Worm (Caenorhabditis elegans): ENCODE results near the gene srh-133.
"Not testable (repeated sequence)": the region's sequence is repeated elsewhere in the genome, so short reads cannot be mapped to it uniquely, and the experiment has no call there.

Gene srh-133

ce11 chrV:18014116-18014515 lies at the start of gene srh-133:
TSS of gene srh-133 (minus strand) at chrV:18014216.
- no peak for TF ChIP-seq F10B5.3 (tag; optimal IDR thresholded peaks at IDR 0.05)
- no peak for TF ChIP-seq dpl-1 (GFP tag; optimal IDR thresholded peaks at IDR 0.05)
- no peak for TF ChIP-seq daf-8 (GFP tag; IDR thresholded peaks at IDR 0.05)

- TF ChIP-seq ztf-11 (tag; optimal IDR thresholded peaks at IDR 0.05); ZK337.2 (GFP tag; IDR thresholded peaks at IDR 0.05); jun-1 (tag; optimal IDR thresholded peaks at IDR 0.05): not testable (repeated sequence)
Observed at ce11 chrV:18055297-18056019, 41.4 kb upstream of the srh-133 start, which contains the start of the genes Y59A8B.25 and ebp-3. TSS of gene Y59A8B.25 (minus strand) at chrV:18055397. TSS of gene ebp-3 (plus strand) at chrV:18055969.

ce11 chrV:18043271-18043670 lies 29.3 kb upstream of the srh-133 start, which contains the start of gene ebp-1:
TSS of gene ebp-1 (plus strand) at chrV:18043571.
- TF ChIP-seq daf-8 (GFP tag; IDR thresholded peaks at IDR 0.05) = no peak
- no peak for TF ChIP-seq F37D6.2 (tag; optimal IDR thresholded peaks at IDR 0.05)
- TF ChIP-seq T26A8.4 (GFP tag; IDR thresholded peaks at IDR 0.05) = no peak
- TF ChIP-seq dve-1 (tag; optimal IDR thresholded peaks at IDR 0.05; ENCODE audit: insufficient read depth) = no peak
- no peak for TF ChIP-seq Y105C5A.15 (GFP tag; IDR thresholded peaks at IDR 0.05)
- no peak for TF ChIP-seq unc-62 (GFP tag; optimal IDR thresholded peaks at IDR 0.05 in 1 of 2)
- no peak for TF ChIP-seq unc-62 (tag; optimal IDR thresholded peaks at IDR 0.05)
- no peak for TF ChIP-seq fkh-10 (GFP tag; optimal IDR thresholded peaks at IDR 0.05)
- TF ChIP-seq nhr-111 (GFP tag; optimal IDR thresholded peaks at IDR 0.05) = no peak
- TF ChIP-seq unc-130 (GFP tag; optimal IDR thresholded peaks at IDR 0.05) = no peak
- TF ChIP-seq skn-1 (tag; optimal IDR thresholded peaks at IDR 0.05) = no peak
- no peak for TF ChIP-seq nhr-6 (tag; optimal IDR thresholded peaks at IDR 0.05)
- no peak for TF ChIP-seq dmd-6 (GFP tag; IDR thresholded peaks at IDR 0.05)
- no peak for TF ChIP-seq set-16 (GFP tag; IDR thresholded peaks at IDR 0.05)
- TF ChIP-seq cey-2 (tag; optimal IDR thresholded peaks at IDR 0.05; ENCODE audit: borderline replicate concordance, insufficient read depth) = no peak
- no peak for TF ChIP-seq zfp-3 (GFP tag; conservative IDR thresholded peaks at IDR 0.05)
- TF ChIP-seq hlh-30 (tag; optimal IDR thresholded peaks at IDR 0.05; ENCODE audit: insufficient read depth) = no peak
- TF ChIP-seq egl-43 (GFP tag; IDR thresholded peaks at IDR 0.05) = no peak

ce11 chrV:18022179-18022578 lies 8.2 kb upstream of the srh-133 start, which contains the start of gene prp-6:
TSS of gene prp-6 (plus strand) at chrV:18022479.
- TF ChIP-seq duxl-1 (tag; optimal IDR thresholded peaks at IDR 0.05; ENCODE audit: poor library complexity) = no peak
- TF ChIP-seq ctbp-1 (GFP tag; IDR thresholded peaks at IDR 0.05) = no peak
- no peak for TF ChIP-seq lin-1 (GFP tag; IDR thresholded peaks at IDR 0.05)
- no peak for TF ChIP-seq skn-1 (tag; optimal IDR thresholded peaks at IDR 0.05)
- no peak for TF ChIP-seq Y5F2A.4 (GFP tag; optimal IDR thresholded peaks at IDR 0.05)

ce11 chrV:18021464-18021863 lies 7.4 kb upstream of the srh-133 start:
- TF ChIP-seq nhr-237 (tag; optimal IDR thresholded peaks at IDR 0.05) (no peak), dpl-1 (GFP tag; optimal IDR thresholded peaks at IDR 0.05) (peak; percentile 10), nhr-28 (tag; optimal IDR thresholded peaks at IDR 0.05) (peak; percentile 19), nhr-25 (tag; optimal IDR thresholded peaks at IDR 0.05; ENCODE audit: borderline replicate concordance, insufficient read depth) (no peak)

ce11 chrV:18017226-18017625 lies 3.2 kb upstream of the srh-133 start, which contains the start of gene srh-134:
TSS of gene srh-134 (minus strand) at chrV:18017326.
- no peak for TF ChIP-seq D1046.2 (GFP tag; IDR thresholded peaks at IDR 0.05)
- TF ChIP-seq vab-7 (GFP tag; IDR thresholded peaks at IDR 0.05) = no peak
- TF ChIP-seq mep-1 (tag; optimal IDR thresholded peaks at IDR 0.05) = no peak
- no peak for TF ChIP-seq nhr-42 (GFP tag; IDR thresholded peaks at IDR 0.05)
- TF ChIP-seq dmd-9 (GFP tag; IDR thresholded peaks at IDR 0.05) = no peak
- TF ChIP-seq lsy-2 (tag; optimal IDR thresholded peaks at IDR 0.05) = no peak
- no peak for TF ChIP-seq lir-3 (tag; optimal IDR thresholded peaks at IDR 0.05)
- TF ChIP-seq F44E2.7 (GFP tag; IDR thresholded peaks at IDR 0.05) = no peak
- TF ChIP-seq nhr-102 (tag; optimal IDR thresholded peaks at IDR 0.05) = no peak
- TF ChIP-seq daf-16 (GFP tag; optimal IDR thresholded peaks at IDR 0.05) = no peak
- no peak for TF ChIP-seq daf-16 (tag; optimal IDR thresholded peaks at IDR 0.05)
- no peak for TF ChIP-seq ceh-32 (tag; optimal IDR thresholded peaks at IDR 0.05; ENCODE audit: poor library complexity)
- no peak for TF ChIP-seq zag-1 (tag; optimal IDR thresholded peaks at IDR 0.05)

Data from whole organism, L4 larva.